Fruit fly (Drosophila melanogaster) whole organism, prepupa: ENCODE measurements around the gene CG8765.

Experiments used
- CG10631 ChIP-seq: fragments of 200-800 bp; sonication (Bioruptor generic); optimal IDR thresholded peaks from 2 replicates; lab custom pipeline; 2016; ENCODE audit warnings: missing biosample characterization, missing genetic modification characterization
- CG10669 ChIP-seq: fragments of 200-800 bp; sonication (Bioruptor generic); optimal IDR thresholded peaks from 3 replicates; lab custom pipeline; 2018; ENCODE audit warnings: missing biosample characterization, mild to moderate bottlenecking, missing genetic modification characterization, moderate library complexity
- CG11294 ChIP-seq: fragments of 200-800 bp; sonication (Bioruptor generic); IDR thresholded peaks from 2 replicates; pipeline ENCODE4 v1.3.6; 2022; ENCODE audit warnings: missing biosample characterization, missing genetic modification characterization
- CG16779 ChIP-seq: fragments of 200-800 bp; sonication (Bioruptor generic); optimal IDR thresholded peaks from 3 replicates; lab custom pipeline; 2017; ENCODE audit warnings: missing biosample characterization, mild to moderate bottlenecking, missing genetic modification characterization
- CG3032 ChIP-seq: fragments of 200-800 bp; optimal IDR thresholded peaks from 2 replicates; lab custom pipeline; 2019; ENCODE audit warnings: missing biosample characterization, mild to moderate bottlenecking, missing genetic modification characterization, moderate library complexity
- CG31627 ChIP-seq: fragments of 200-800 bp; sonication (Bioruptor generic); optimal IDR thresholded peaks from 3 replicates; lab custom pipeline; 2016; ENCODE audit warnings: missing biosample characterization, missing genetic modification characterization
- CG34406 ChIP-seq: fragments of 200-800 bp; sonication (Bioruptor generic); optimal IDR thresholded peaks from 3 replicates; lab custom pipeline; 2016; ENCODE audit warnings: missing biosample characterization, missing genetic modification characterization
- CG6163 ChIP-seq: fragments of 200-800 bp; sonication (Bioruptor generic); IDR thresholded peaks from 3 replicates; pipeline ENCODE4 v1.3.6; 2022; ENCODE audit warnings: missing biosample characterization, missing genetic modification characterization
- CG6276 ChIP-seq: fragments of 200-800 bp; sonication (Bioruptor generic); optimal IDR thresholded peaks from 2 replicates; lab custom pipeline; 2017; ENCODE audit warnings: missing biosample characterization, mild to moderate bottlenecking, missing genetic modification characterization
- CG6808 ChIP-seq: fragments of 200-800 bp; sonication (Bioruptor generic); optimal IDR thresholded peaks from 3 replicates; lab custom pipeline; 2017; ENCODE audit warnings: missing biosample characterization, missing genetic modification characterization, mild to moderate bottlenecking, moderate library complexity, missing genetic modification reagents
- CG6854 ChIP-seq: fragments of 200-800 bp; sonication (Bioruptor generic); optimal IDR thresholded peaks from 2 replicates; lab custom pipeline; 2017; ENCODE audit warnings: missing biosample characterization, mild to moderate bottlenecking, missing genetic modification characterization
- CG7368 ChIP-seq: fragments of 200-800 bp; sonication (Bioruptor generic); optimal IDR thresholded peaks from 3 replicates; lab custom pipeline; 2016; ENCODE audit warnings: missing biosample characterization, missing genetic modification characterization
- CG8119 ChIP-seq: fragments of 200-800 bp; sonication (Bioruptor generic); IDR thresholded peaks from 3 replicates; pipeline ENCODE4 v1.3.6; 2022; ENCODE audit warnings: missing biosample characterization, missing genetic modification characterization
- CG8632 ChIP-seq: fragments of 200-800 bp; sonication (Bioruptor generic); optimal IDR thresholded peaks from 3 replicates; lab custom pipeline; 2016; ENCODE audit warnings: missing biosample characterization, missing genetic modification characterization
- Eip75B ChIP-seq: fragments of 200-800 bp; sonication (Bioruptor generic); optimal IDR thresholded peaks from 3 replicates; lab custom pipeline; 2016; ENCODE audit warnings: missing biosample characterization, missing genetic modification characterization
- Eip78C ChIP-seq: fragments of 200-800 bp; sonication (Bioruptor generic); peaks from one replicate; lab custom pipeline; 2016; ENCODE audit warnings: missing biosample characterization, missing genetic modification characterization
- Eip93F ChIP-seq: fragments of 200-800 bp; sonication (Bioruptor generic); optimal IDR thresholded peaks from 2 replicates; lab custom pipeline; 2016; ENCODE audit warnings: missing biosample characterization, mild to moderate bottlenecking, missing genetic modification characterization
- Gug ChIP-seq: fragments of 200-800 bp; sonication (Bioruptor generic); IDR thresholded peaks from 2 replicates; pipeline ENCODE4 v1.3.6; 2022; ENCODE audit warnings: missing biosample characterization, missing genetic modification characterization
- Hr39 ChIP-seq: fragments of 200-800 bp; sonication (Bioruptor generic); optimal IDR thresholded peaks from 2 replicates; lab custom pipeline; 2016; ENCODE audit warnings: missing biosample characterization, missing genetic modification characterization
- Hr4 ChIP-seq: fragments of 200-800 bp; sonication (Bioruptor generic); optimal IDR thresholded peaks from 3 replicates; lab custom pipeline; 2016; ENCODE audit warnings: missing biosample characterization, missing genetic modification characterization
- Lpt ChIP-seq: fragments of 200-800 bp; sonication (Bioruptor generic); optimal IDR thresholded peaks from 3 replicates; lab custom pipeline; 2016; ENCODE audit warnings: missing biosample characterization, missing genetic modification characterization
- Met ChIP-seq: fragments of 200-800 bp; sonication (Bioruptor generic); optimal IDR thresholded peaks from 3 replicates; lab custom pipeline; 2016; ENCODE audit warnings: missing biosample characterization, missing genetic modification characterization
- OdsH ChIP-seq: fragments of 200-800 bp; sonication (Bioruptor generic); optimal IDR thresholded peaks from 3 replicates; lab custom pipeline; 2016; ENCODE audit warnings: missing biosample characterization, missing genetic modification characterization
- Smox ChIP-seq: fragments of 200-800 bp; sonication (Bioruptor generic); optimal IDR thresholded peaks from 3 replicates; lab custom pipeline; 2016; ENCODE audit warnings: missing biosample characterization, missing genetic modification characterization
- Sox102F ChIP-seq: fragments of 200-800 bp; sonication (Bioruptor generic); optimal IDR thresholded peaks from 2 replicates; lab custom pipeline; 2016; ENCODE audit warnings: missing biosample characterization, mild to moderate bottlenecking, missing genetic modification characterization
- Sox14 ChIP-seq: fragments of 200-800 bp; sonication (Bioruptor generic); optimal IDR thresholded peaks from 3 replicates; lab custom pipeline; 2016; ENCODE audit warnings: missing biosample characterization, missing genetic modification characterization
- Sox15 ChIP-seq: fragments of 200-800 bp; sonication (Bioruptor generic); optimal IDR thresholded peaks from 3 replicates; lab custom pipeline; 2016; ENCODE audit warnings: missing biosample characterization, missing genetic modification characterization
- acj6 ChIP-seq: fragments of 200-800 bp; sonication (Bioruptor generic); optimal IDR thresholded peaks from 3 replicates; lab custom pipeline; 2016; ENCODE audit warnings: missing biosample characterization, missing genetic modification characterization
- cyc ChIP-seq: fragments of 200-800 bp; sonication (Bioruptor generic); optimal IDR thresholded peaks from 3 replicates; lab custom pipeline; 2016; ENCODE audit warnings: missing biosample characterization, missing genetic modification characterization
- dac ChIP-seq: fragments of 200-800 bp; sonication (Bioruptor generic); optimal IDR thresholded peaks from 2 replicates; lab custom pipeline; 2017; ENCODE audit warnings: missing biosample characterization, mild to moderate bottlenecking, missing genetic modification characterization
- dsx ChIP-seq: fragments of 200-800 bp; optimal IDR thresholded peaks from 3 replicates; lab custom pipeline; 2019; ENCODE audit warnings: missing biosample characterization, mild to moderate bottlenecking, missing genetic modification characterization, moderate library complexity; ENCODE audit not compliant: poor library complexity, severe bottlenecking
- eg ChIP-seq: fragments of 200-800 bp; sonication (Bioruptor generic); IDR thresholded peaks from 3 replicates; pipeline ENCODE4 v1.3.6; 2022; ENCODE audit warnings: missing biosample characterization, missing genetic modification characterization
- esn ChIP-seq: fragments of 200-800 bp; sonication (Bioruptor generic); optimal IDR thresholded peaks from 2 replicates; lab custom pipeline; 2016; ENCODE audit warnings: missing biosample characterization, mild to moderate bottlenecking, missing genetic modification characterization, moderate library complexity
- fd85E ChIP-seq: fragments of 200-800 bp; sonication (Bioruptor generic); optimal IDR thresholded peaks from 3 replicates; lab custom pipeline; 2016; ENCODE audit warnings: missing biosample characterization, missing genetic modification characterization
- fkh ChIP-seq: fragments of 200-800 bp; sonication (Bioruptor generic); optimal IDR thresholded peaks from 3 replicates; lab custom pipeline; 2017; ENCODE audit warnings: missing biosample characterization, mild to moderate bottlenecking, missing genetic modification characterization, moderate library complexity
- lz ChIP-seq: fragments of 200-800 bp; sonication (Bioruptor generic); optimal IDR thresholded peaks from 3 replicates; lab custom pipeline; 2016; ENCODE audit warnings: missing biosample characterization, missing genetic modification characterization
- pdm3 ChIP-seq: fragments of 200-800 bp; sonication (Bioruptor generic); optimal IDR thresholded peaks from 3 replicates; lab custom pipeline; 2016; ENCODE audit warnings: missing biosample characterization, missing genetic modification characterization
- salr ChIP-seq, 2 experiments: fragments of 200-800 bp; sonication (Bioruptor generic); optimal IDR thresholded peaks; 3 replicates each; lab custom pipeline; 2016 to 2018; ENCODE audit warnings: missing biosample characterization in 2 of 2, missing genetic modification characterization in 2 of 2, mild to moderate bottlenecking in 1 of 2
- spab ChIP-seq: fragments of 200-800 bp; sonication (Bioruptor generic); optimal IDR thresholded peaks from 2 replicates; lab custom pipeline; 2017; ENCODE audit warnings: missing biosample characterization, mild to moderate bottlenecking, missing genetic modification characterization, missing genetic modification reagents
- ss ChIP-seq, 2 experiments: fragments of 200-800 bp; sonication (Bioruptor generic); optimal IDR thresholded peaks; 2 replicates in 1 of 2; 3 replicates in 1 of 2; lab custom pipeline; 2017 to 2018; ENCODE audit warnings: mild to moderate bottlenecking in 2 of 2, missing biosample characterization in 2 of 2, missing genetic modification characterization in 2 of 2, moderate library complexity in 1 of 2
- svp ChIP-seq: fragments of 200-800 bp; sonication (Bioruptor generic); peaks from one replicate; lab custom pipeline; 2016; ENCODE audit warnings: missing biosample characterization, missing genetic modification characterization
- vri ChIP-seq: fragments of 200-800 bp; sonication (Bioruptor generic); optimal IDR thresholded peaks from 3 replicates; lab custom pipeline; 2016; ENCODE audit warnings: missing biosample characterization, mild to moderate bottlenecking, missing genetic modification characterization

The CG8765 gene

DNA sequence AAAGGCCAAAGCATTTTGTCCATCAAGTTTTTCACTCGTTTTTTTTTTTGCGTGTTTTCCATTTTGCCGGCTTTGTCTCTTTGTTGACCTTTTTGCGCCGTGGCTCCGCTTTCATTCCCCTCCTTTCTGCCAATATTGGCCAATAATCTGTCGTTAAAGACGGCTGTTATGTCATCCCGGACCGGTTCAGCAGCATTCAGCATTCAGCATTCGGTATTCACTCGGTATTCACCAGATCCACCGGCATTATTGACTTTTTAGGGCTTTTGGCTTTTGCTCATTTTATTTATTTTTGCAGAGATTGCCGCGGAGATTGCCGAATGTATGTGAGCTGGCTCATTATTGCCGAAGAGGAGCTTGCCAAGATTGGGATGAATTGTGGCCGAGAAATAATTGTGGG, 16.2 kb upstream of the CG8765 start:
- peak; percentile 26 for TF ChIP-seq CG6854 (GFP tag; lab: Kevin White, UChicago)
- TF ChIP-seq CG6808 (GFP tag; lab: Kevin White, UChicago), result peak; percentile 2
- no peak for TF ChIP-seq CG7368 (GFP tag; lab: Kevin White, UChicago)
- TF ChIP-seq Lpt (GFP tag; lab: Kevin White, UChicago), result no peak
- peak; percentile 11 for TF ChIP-seq esn (GFP tag; lab: Kevin White, UChicago)
- TF ChIP-seq spab (GFP tag; lab: Kevin White, UChicago), result no peak
- TF ChIP-seq fd85E, result no peak
- TF ChIP-seq CG8119 (GFP tag; lab: Robert Waterston, UW), result no peak
- TF ChIP-seq ss (GFP tag; optimal IDR thresholded peaks at IDR 0.05; lab: Kevin White, UChicago), result peak in 1 of 2 experiments; percentile 3
- TF ChIP-seq lz (GFP tag; lab: Kevin White, UChicago), result peak; percentile 3
- TF ChIP-seq Sox102F, result peak; percentile 33
- no peak for TF ChIP-seq pdm3 (GFP tag; lab: Kevin White, UChicago)
- no peak for TF ChIP-seq CG34406
- peak; percentile 24 for TF ChIP-seq Sox14
- peak; percentile 98 for TF ChIP-seq vri
- no peak for TF ChIP-seq Gug (GFP tag; lab: Robert Waterston, UW)
- 0 out of 3 replicates have a peak, but pooled peaks have one; percentile 35 for TF ChIP-seq CG6163 (GFP tag; lab: Robert Waterston, UW)
- TF ChIP-seq Eip93F, result no peak
- no peak for TF ChIP-seq Hr39 (GFP tag; lab: Kevin White, UChicago)
- TF ChIP-seq fkh (GFP tag; lab: Kevin White, UChicago), result no peak
- no peak for TF ChIP-seq dac (GFP tag; lab: Kevin White, UChicago)
- TF ChIP-seq CG8632 (GFP tag; lab: Kevin White, UChicago), result no peak
- peak; percentile 2 for TF ChIP-seq Smox (GFP tag; lab: Kevin White, UChicago)
- peak; percentile 71 for TF ChIP-seq svp (GFP tag; lab: Kevin White, UChicago)
- peak; percentile 64 for TF ChIP-seq Eip78C
- peak; percentile 12 for TF ChIP-seq Met (GFP tag; lab: Kevin White, UChicago)
- no peak for TF ChIP-seq Hr4 (GFP tag; lab: Kevin White, UChicago)

DNA sequence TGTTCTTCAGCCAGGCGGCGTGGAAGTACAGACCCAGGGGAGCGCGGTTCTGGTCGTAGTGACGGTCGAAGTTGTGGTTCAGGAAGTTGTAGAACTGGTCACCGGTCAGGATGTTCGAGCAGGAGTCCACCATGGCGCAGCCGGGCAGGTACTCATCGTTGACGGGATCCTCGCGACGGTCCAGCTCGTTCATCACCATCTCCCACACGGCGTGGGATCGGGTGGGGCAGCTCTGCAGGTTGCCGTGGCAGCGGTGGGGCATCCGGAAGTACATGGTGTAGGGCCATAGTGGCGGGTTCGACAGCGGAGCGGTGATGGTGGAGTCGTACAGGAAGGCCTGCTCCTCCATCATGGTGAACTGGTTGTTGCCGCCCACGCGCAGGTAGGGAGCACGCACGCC, 14.5 kb upstream of the CG8765 start:
- no peak for TF ChIP-seq Eip75B (GFP tag; lab: Kevin White, UChicago)
- no peak for TF ChIP-seq CG11294 (GFP tag; lab: Robert Waterston, UW)
- no peak for TF ChIP-seq cyc (GFP tag; lab: Kevin White, UChicago)
- TF ChIP-seq acj6 (GFP tag; lab: Kevin White, UChicago), result no peak
- no peak for TF ChIP-seq lz (GFP tag; lab: Kevin White, UChicago)
- no peak for TF ChIP-seq CG6276 (GFP tag; lab: Kevin White, UChicago)
- TF ChIP-seq CG8119 (GFP tag; lab: Robert Waterston, UW), result no peak
- TF ChIP-seq CG16779 (tag; lab: Kevin White, UChicago), result no peak
- no peak for TF ChIP-seq CG31627 (GFP tag; lab: Kevin White, UChicago)
- no peak for TF ChIP-seq Sox15 (GFP tag; lab: Kevin White, UChicago)
- TF ChIP-seq fkh (GFP tag; lab: Kevin White, UChicago), result no peak
- TF ChIP-seq CG10631 (GFP tag; lab: Kevin White, UChicago), result no peak
- no peak for TF ChIP-seq CG6163 (GFP tag; lab: Robert Waterston, UW)
- no peak for TF ChIP-seq Sox14
- TF ChIP-seq salr (GFP tag; optimal IDR thresholded peaks at IDR 0.05; lab: Kevin White, UChicago), result no peak
- no peak for TF ChIP-seq Sox102F
- no peak for TF ChIP-seq dsx (GFP tag; lab: Kevin White, UChicago)
- no peak for TF ChIP-seq eg (GFP tag; lab: Robert Waterston, UW)

DNA sequence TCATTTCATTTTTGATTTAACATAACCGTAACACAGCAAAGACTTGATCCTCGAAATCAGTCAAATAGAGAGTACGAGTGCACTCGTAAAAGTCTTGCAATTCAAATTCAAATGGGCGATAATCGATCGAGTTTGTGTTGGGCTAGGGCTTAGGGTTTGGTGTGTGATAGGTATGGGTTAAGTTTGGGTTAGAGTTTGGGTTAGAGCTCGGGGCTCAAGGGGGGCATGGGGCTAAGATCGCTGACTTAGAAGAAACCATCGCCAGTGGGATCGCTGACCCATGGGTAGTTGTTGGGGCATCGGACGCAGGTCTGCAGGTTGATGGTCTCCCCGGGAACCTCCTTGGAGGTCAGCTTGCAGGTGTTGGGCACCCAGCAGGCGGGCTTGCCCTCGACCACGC, 14.0 kb upstream of the CG8765 start:
- TF ChIP-seq salr (GFP tag; optimal IDR thresholded peaks at IDR 0.05; lab: Kevin White, UChicago), result no peak
- TF ChIP-seq dac (GFP tag; lab: Kevin White, UChicago), result no peak
- no peak for TF ChIP-seq Eip78C
- TF ChIP-seq Met (GFP tag; lab: Kevin White, UChicago), result no peak
- TF ChIP-seq OdsH (GFP tag; lab: Kevin White, UChicago), result no peak
- no peak for TF ChIP-seq CG3032 (tag; lab: Kevin White, UChicago)
- TF ChIP-seq esn (GFP tag; lab: Kevin White, UChicago), result no peak
- TF ChIP-seq CG34406, result no peak
- no peak for TF ChIP-seq spab (GFP tag; lab: Kevin White, UChicago)
- no peak for TF ChIP-seq CG10669
- no peak for TF ChIP-seq Sox15 (GFP tag; lab: Kevin White, UChicago)
